Fruit fly (Drosophila melanogaster): ENCODE measurements around the gene Cyp4ac1.

Cyp4ac1 gene

DNA sequence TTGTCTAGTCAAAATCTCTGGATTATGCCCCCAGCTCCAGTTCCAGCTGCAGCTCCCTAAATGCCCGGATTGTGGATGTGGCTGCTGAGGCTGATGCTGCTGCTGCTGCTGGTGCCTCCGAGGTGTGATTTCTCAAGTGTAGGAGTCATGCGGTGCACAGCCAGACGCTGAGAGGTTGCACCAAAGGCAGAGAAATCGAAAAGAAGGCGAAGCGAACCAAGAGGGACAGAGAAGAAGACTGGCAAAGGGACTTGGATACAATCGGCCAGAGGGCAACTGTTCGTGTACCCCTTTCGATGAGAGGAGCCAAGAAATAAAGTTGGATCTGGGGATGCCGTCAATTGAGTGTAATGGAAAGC is 25.3 kb upstream of the Cyp4ac1 start:
- no peak for TF ChIP-seq sv (GFP tag; optimal IDR thresholded peaks at IDR 0.05)
- peak; percentile 56 for TF ChIP-seq Dfd (GFP tag; optimal IDR thresholded peaks at IDR 0.05)
- TF ChIP-seq br (GFP tag; optimal IDR thresholded peaks at IDR 0.05) = peak; percentile 11

DNA sequence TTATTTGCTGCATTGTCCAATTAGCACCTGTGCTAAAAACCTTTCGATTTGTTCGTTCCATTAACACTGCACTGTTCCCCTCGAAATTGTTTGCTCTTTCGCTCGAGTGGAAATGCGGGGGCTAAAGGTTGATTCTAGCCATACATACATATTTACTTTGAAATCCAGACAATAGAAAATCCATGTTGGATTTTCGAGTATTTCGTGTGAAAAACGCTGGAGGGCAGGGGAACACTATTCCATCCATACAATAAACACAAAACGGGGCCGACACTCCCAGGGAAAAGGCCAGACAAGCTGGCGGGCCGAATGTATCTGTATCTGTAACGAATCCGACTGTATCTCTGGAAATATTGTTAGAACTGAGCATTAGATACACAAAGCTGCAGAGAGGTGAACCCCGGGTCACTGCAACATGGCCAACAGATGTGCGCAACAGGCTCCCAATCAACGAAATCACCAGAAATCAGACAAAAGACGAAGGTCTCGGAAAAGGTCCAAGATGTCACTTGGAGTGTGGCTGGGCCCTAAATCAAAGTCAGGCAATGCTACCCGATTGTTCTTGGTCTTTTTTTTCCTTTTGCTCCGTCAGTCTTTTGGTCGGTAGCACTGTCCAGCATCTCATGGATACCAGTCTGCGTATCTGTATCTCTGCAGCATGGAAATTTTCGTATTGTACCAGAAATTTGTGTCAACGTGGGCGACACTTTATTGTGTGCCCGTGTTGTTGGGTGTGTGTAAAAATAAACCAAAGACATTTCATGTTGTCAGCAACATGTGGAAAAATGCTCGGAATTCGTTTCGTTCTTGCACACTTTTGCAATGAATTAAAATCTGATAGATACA is 24.1 kb upstream of the Cyp4ac1 start:
- TF ChIP-seq CrebA (GFP tag; optimal IDR thresholded peaks at IDR 0.05; ENCODE audit: borderline replicate concordance) = no peak
- no peak for TF ChIP-seq Mio (GFP tag; optimal IDR thresholded peaks at IDR 0.05)
- no peak for TF ChIP-seq woc (GFP tag; optimal IDR thresholded peaks at IDR 0.05)
- no peak for TF ChIP-seq br (GFP tag; optimal IDR thresholded peaks at IDR 0.05)
- TF ChIP-seq Rel (GFP tag; optimal IDR thresholded peaks at IDR 0.05) = no peak
- TF ChIP-seq Rel (tag; optimal IDR thresholded peaks at IDR 0.05) = no peak
- no peak for TF ChIP-seq dmrt93B (GFP tag; optimal IDR thresholded peaks at IDR 0.05)
- no peak for TF ChIP-seq pan (optimal IDR thresholded peaks at IDR 0.05)
- no peak for TF ChIP-seq sage (GFP tag; optimal IDR thresholded peaks at IDR 0.05)
- TF ChIP-seq dsf (GFP tag; optimal IDR thresholded peaks at IDR 0.05; ENCODE audit: borderline replicate concordance) = no peak
- TF ChIP-seq HLH106 (tag; optimal IDR thresholded peaks at IDR 0.05) = no peak
- no peak for TF ChIP-seq psq (GFP tag; optimal IDR thresholded peaks at IDR 0.05)
- TF ChIP-seq Myc (optimal IDR thresholded peaks at IDR 0.05) = no peak
- TF ChIP-seq Jra (GFP tag; optimal IDR thresholded peaks at IDR 0.05) = no peak
- no peak for TF ChIP-seq Dfd (GFP tag; optimal IDR thresholded peaks at IDR 0.05)

DNA sequence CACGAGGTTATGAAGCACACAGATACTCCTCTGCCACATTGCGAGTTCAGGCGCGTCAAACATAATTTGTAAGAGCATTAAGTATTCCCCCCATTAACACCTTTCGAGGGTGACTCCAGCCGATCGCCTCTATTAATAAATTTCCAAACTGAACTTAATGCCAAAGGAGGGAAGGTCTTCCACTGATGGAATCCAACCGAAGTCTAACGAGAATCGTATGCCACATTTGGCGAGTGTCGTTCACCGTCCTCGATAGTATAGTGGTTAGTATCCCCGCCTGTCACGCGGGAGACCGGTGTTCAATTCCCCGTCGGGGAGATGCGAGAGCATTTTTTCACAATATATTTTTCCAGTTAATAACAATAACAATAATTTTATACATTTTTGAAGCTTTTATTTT is 23.3 kb upstream of the Cyp4ac1 start:
- TF ChIP-seq N (GFP tag; optimal IDR thresholded peaks at IDR 0.05) (no peak), tai (GFP tag; optimal IDR thresholded peaks at IDR 0.05) (no peak)

DNA sequence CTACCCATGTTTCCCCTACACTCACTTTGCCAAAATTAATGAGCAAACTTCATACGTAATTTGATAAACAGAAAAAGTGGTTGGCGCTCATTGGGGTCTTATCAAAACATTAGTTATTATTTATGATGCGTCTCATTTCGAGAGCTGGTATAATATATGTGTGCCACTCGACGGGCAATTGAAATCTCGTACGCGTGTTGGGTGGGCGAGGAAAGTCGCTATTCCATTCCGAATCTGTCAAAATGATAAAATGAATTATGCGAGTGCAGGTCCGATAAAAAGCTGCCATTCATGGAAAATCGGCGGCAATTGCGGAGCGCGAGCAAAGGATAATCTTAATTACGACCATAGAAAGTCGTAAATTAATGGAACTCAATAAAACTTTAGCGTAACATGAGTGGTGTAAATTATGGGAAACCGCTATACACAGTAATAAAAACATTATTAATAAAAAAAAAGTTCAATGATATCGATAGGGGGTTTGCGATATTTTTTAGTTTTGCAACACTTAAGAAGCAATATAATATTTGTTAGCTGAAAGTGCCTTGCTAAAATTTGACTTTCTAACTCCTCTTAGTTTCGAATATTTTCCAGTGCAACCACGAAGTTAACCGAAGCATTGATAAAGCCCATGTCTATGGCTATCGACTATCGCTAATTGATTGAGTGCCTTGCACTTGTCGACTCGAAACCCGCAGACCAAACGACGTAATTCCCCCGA is 21.4 kb upstream of the Cyp4ac1 start:
- TF ChIP-seq CrebA (GFP tag; optimal IDR thresholded peaks at IDR 0.05; ENCODE audit: borderline replicate concordance) = peak; percentile 19
- no peak for TF ChIP-seq usp (GFP tag; optimal IDR thresholded peaks at IDR 0.05)
- TF ChIP-seq N (GFP tag; optimal IDR thresholded peaks at IDR 0.05) = no peak
- TF ChIP-seq tai (GFP tag; optimal IDR thresholded peaks at IDR 0.05) = no peak
- no peak for TF ChIP-seq dmrt93B (GFP tag; optimal IDR thresholded peaks at IDR 0.05)
- peak; percentile 12 for TF ChIP-seq Sp1 (GFP tag; optimal IDR thresholded peaks at IDR 0.05)
- TF ChIP-seq OdsH (GFP tag; optimal IDR thresholded peaks at IDR 0.05) = peak; percentile 55
- TF ChIP-seq lola (GFP tag; optimal IDR thresholded peaks at IDR 0.05) = no peak
- no peak for TF ChIP-seq Hr83 (GFP tag; optimal IDR thresholded peaks at IDR 0.05; ENCODE audit: poor library complexity, severe bottlenecking)
- no peak for TF ChIP-seq sage (GFP tag; optimal IDR thresholded peaks at IDR 0.05)
- TF ChIP-seq br (GFP tag; optimal IDR thresholded peaks at IDR 0.05) = peak; percentile 22
- no peak for TF ChIP-seq Hr78 (GFP tag; optimal IDR thresholded peaks at IDR 0.05)
- no peak for TF ChIP-seq Dif (GFP tag; optimal IDR thresholded peaks at IDR 0.05; ENCODE audit: partially characterized antibody)
- peak; percentile 74 for TF ChIP-seq h (GFP tag; optimal IDR thresholded peaks at IDR 0.05)
- peak; percentile 61 for TF ChIP-seq fru (GFP tag; optimal IDR thresholded peaks at IDR 0.05)
- TF ChIP-seq CG9705 (GFP tag; optimal IDR thresholded peaks at IDR 0.05) = no peak
- TF ChIP-seq Dfd (GFP tag; optimal IDR thresholded peaks at IDR 0.05) = no peak
- no peak for TF ChIP-seq pan (optimal IDR thresholded peaks at IDR 0.05)
- peak; percentile 23 for TF ChIP-seq psq (GFP tag; optimal IDR thresholded peaks at IDR 0.05)
- TF ChIP-seq GATAd (GFP tag; optimal IDR thresholded peaks at IDR 0.05) = no peak
- TF ChIP-seq sv (GFP tag; optimal IDR thresholded peaks at IDR 0.05) = no peak
- peak; percentile 24 for TF ChIP-seq HLH106 (tag; optimal IDR thresholded peaks at IDR 0.05)
- no peak for TF ChIP-seq Vsx2 (GFP tag; optimal IDR thresholded peaks at IDR 0.05; ENCODE audit: partially characterized antibody)
- no peak for TF ChIP-seq jim (GFP tag; optimal IDR thresholded peaks at IDR 0.05)
- TF ChIP-seq ey (GFP tag; optimal IDR thresholded peaks at IDR 0.05) = peak; percentile 52
- TF ChIP-seq Abd-B (GFP tag; optimal IDR thresholded peaks at IDR 0.05) = no peak
- TF ChIP-seq CG32264 (GFP tag; optimal IDR thresholded peaks at IDR 0.05) = no peak
- no peak for TF ChIP-seq Rel (GFP tag; optimal IDR thresholded peaks at IDR 0.05)
- peak; percentile 52 for TF ChIP-seq Rel (tag; optimal IDR thresholded peaks at IDR 0.05)
- peak; percentile 52 for TF ChIP-seq Hnf4 (GFP tag; optimal IDR thresholded peaks at IDR 0.05)
- TF ChIP-seq dl (GFP tag; optimal IDR thresholded peaks at IDR 0.05; ENCODE audit: insufficient read depth in 1 of 2, partially characterized antibody in 2 of 2) = no peak
- TF ChIP-seq foxo (GFP tag; optimal IDR thresholded peaks at IDR 0.05) = peak in 1 of 2 experiments; percentile 69
- peak; percentile 67 for TF ChIP-seq rgr (GFP tag; optimal IDR thresholded peaks at IDR 0.05)
- TF ChIP-seq Jra (GFP tag; optimal IDR thresholded peaks at IDR 0.05) = no peak
- no peak for TF ChIP-seq Myc (optimal IDR thresholded peaks at IDR 0.05)
- TF ChIP-seq brk (GFP tag; optimal IDR thresholded peaks at IDR 0.05) = peak; percentile 45
- TF ChIP-seq woc (GFP tag; optimal IDR thresholded peaks at IDR 0.05) = no peak
- no peak for TF ChIP-seq Mio (GFP tag; optimal IDR thresholded peaks at IDR 0.05)
- no peak for TF ChIP-seq dsf (GFP tag; optimal IDR thresholded peaks at IDR 0.05; ENCODE audit: borderline replicate concordance)
